Fruit fly (Drosophila melanogaster) whole organism, larva: ENCODE results near the gene CG17192.

ENCODE experiments used
- noc ChIP-seq: fragments of 200-800 bp; sonication (Bioruptor generic); optimal IDR thresholded peaks from 3 replicates; lab custom pipeline; 2019; ENCODE audit warnings: missing biosample characterization, mild to moderate bottlenecking, missing genetic modification characterization, moderate library complexity

The CG17192 gene

DNA sequence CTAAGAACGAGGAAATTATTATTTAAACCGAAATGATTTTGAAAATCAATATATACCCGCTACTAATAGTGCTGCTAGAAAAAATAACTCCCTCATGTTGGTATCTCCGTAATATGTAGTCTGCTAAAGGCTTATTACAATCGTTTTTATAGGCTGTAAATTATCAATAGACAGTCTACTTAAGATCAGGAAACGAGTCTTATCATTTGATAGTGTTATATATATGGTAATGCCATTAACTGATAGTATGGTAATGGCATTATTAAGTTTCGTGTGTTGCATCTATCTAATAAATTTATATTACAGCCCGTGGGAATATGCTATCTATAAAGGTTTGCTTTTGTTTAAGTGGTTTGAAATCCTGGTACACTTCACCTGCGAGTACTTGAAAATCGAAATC is at the start of gene CG17192:
Gene CG17192, minus strand, starts transcription at position 101 of the 400 bp plus-strand sequence.
- TF ChIP-seq noc (tag; lab: Kevin White, UChicago) = no peak

DNA sequence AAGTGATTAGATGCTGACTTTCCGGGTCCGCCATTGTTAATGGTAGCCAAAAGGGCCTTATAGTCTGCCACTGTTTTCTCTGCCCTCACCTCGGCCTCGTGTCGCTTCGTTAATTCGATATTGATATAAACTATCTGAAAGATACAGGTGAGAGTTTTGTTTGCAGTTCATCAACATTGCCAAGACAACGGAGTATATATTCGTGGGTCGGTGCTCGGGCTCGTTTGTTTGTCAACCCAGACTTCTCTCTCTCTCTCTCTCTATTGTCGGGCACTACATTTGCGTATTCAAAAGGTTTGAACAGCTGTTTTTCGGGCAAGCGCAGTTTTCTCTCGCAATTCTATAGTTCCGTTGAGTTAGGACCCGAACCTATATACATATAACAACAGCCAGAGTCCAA is 49.3 kb upstream of the CG17192 start:
- TF ChIP-seq noc (tag; lab: Kevin White, UChicago) = no peak

DNA sequence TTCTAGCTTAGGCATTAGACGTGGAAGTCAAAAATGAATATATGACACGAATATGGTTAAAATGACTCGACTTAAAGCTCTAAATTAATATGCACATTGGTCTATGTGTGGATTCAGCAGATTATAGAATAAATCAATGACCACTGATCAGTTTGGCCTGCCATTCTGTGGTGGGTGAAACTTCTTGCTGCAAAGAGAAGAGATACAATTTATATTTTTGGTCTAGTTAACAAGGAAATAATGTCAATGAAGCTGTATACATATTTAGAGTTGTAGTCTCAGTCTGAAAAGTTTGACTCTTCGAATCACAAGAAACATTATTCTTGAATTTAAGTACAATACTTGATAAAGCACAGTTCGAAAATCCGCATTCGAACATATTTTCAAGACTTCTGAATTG is 47.0 kb upstream of the CG17192 start, which contains the start of gene CG43935:
Gene CG43935, plus strand, starts transcription at position 301 of the 400 bp plus-strand sequence.
- TF ChIP-seq noc (tag; lab: Kevin White, UChicago) = no peak

DNA sequence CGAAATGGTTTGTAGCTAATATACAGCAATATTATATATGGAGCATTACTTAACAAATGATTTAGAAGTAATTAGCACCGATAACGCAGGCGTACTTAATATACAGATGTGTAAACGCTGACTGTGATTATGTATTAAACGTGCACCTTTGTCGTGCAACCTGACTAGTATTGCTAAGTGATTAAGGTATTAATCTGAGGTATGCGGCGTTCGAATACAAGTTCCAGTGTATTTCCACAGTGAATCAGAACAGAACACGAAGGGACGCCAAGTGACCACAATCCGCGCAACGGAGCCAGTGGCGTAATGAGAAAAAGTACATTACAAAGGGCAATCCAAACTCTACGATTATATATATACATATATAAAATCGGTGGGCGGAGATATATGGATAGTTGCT is 46.0 kb upstream of the CG17192 start, which contains the start of gene Nep5:
Gene Nep5, minus strand, starts transcription at position 101 of the 400 bp plus-strand sequence.
- TF ChIP-seq noc (tag; lab: Kevin White, UChicago) = no peak

DNA sequence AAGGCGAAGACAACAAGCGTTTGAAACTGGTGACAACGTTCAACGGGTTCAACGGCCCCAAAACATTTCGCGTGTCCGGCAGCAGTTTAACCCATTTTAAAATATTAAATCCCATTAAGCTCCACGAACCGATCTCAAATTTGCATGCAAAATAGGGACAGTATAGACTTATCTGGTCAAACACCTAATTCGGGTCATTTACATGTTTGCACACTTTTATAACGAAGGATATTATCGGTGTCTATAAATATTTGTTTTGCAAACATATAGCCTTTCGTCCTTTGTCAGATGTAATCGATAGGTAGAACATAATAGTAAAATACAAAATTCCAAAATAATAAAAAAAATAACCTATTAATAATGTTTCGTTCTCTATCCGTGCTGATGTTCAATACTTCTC is 43.8 kb upstream of the CG17192 start, which contains the start of gene CG34292:
Gene CG34292, plus strand, starts transcription at position 301 of the 400 bp plus-strand sequence.
- no peak for TF ChIP-seq noc (tag; lab: Kevin White, UChicago)

DNA sequence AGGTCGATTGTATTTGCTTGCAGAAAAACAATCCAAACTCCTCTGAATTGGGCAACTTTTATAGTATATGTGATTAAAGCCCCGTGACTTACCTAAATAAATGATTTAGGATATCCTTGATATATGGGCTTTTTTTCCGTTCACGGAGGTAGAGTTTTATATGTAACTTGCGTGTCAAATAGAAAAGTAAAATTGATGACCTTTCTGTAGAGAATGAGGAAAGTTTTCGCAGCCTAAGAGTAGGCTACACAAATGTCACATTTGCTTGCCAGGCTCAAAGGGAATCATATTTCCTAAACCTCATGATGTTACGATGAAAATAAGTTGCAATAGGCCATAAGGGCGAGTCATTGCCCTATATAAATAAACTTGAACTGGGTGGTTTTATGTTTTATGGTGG is 38.1 kb upstream of the CG17192 start:
- no peak for TF ChIP-seq noc (tag; lab: Kevin White, UChicago)

DNA sequence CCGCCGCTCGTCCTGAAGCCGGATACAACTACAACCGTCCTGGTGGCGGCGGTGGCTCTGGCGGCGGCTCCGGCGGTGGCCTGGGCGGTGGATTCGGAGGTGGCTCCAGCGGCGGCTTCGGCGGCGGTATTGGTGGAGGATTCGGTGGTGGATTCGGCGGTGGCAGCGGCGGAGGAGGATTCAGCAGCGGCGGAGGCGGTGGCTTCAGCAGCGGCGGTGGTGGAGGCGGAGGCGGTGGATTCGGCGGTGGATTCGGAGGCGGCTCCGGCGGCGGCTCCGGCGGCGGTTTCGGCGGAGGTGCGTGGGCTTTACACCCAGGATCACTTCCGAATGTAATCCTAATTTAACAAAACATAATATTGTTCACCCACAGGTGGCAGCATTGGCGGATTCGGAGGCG is 31.5 kb upstream of the CG17192 start:
- no peak for TF ChIP-seq noc (tag; lab: Kevin White, UChicago)

DNA sequence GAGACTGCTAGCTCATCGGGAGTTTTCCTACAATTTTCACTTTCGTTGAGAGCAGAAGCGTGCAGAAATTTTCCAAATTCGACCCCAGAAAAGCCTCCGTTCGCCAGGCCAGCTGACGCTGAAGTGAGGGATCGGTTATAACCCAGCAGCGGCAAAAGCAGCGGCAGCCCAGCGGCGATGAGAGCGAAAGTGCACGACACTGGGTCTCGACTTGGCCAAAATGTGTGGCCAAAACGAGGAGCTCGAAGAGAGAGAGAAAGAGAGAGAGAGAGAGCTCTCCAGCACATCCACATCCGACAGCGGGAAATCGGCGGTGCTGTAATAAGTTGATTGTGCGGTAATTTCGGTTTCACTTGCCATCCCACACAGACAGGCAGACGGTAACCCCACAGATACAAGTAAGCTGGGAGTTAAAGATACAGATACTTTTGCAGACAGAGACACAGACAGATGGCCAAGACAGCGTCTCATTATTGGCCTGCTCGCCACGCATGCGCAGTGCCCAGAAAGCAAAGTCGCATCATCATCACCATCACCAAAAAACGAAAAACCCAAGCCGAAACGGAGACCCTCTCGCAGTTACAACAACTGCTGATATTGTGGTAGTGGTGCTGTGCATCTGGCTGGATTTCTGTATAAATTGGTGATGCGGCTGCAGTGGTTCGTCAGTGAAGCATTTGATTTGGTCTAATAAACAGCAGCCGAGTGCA is 30.6 kb upstream of the CG17192 start, which contains the start of gene TwdlT:
Gene TwdlT, plus strand, starts transcription at position 660 of the 710 bp plus-strand sequence.
- no peak for TF ChIP-seq noc (tag; lab: Kevin White, UChicago)

DNA sequence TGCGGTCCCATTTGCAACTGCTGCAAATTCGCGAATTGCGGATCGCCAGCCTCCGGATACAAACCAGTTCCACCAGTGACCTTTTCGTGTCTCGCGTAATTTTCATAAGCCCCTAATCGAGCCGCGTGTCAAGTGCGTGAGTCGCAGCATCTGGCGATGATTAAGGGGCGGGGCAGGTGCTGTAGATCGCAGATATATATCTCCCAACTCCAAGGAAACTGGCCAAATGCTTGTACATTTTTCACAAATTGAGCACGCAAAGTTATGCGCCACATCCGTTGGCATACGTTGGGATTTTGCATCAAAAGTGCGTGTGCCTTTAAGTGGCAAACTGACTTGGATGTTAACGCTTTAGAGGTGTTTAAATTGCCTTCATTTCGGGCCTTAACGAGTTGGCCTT is 22.0 kb upstream of the CG17192 start:
- TF ChIP-seq noc (tag; lab: Kevin White, UChicago) = no peak

DNA sequence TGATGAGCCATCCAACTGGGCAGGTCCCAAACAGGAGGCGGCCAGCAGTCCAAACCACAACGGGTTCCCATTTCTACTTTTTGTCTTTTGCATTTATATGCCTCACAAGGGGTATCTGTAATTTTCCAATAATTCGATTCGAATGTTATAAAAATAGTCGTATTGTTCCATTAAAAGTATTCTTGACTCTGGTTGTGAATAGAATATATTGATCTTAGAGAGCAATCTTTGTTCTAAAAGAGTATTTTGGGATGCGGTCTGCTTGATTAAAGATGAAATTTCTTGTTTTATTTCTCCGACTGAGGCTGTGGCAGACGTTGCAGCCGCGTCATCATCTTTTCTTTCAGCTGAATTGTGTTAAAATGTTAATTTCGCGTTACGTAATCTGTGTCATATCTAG is 15.8 kb upstream of the CG17192 start:
- no peak for TF ChIP-seq noc (tag; lab: Kevin White, UChicago)

DNA sequence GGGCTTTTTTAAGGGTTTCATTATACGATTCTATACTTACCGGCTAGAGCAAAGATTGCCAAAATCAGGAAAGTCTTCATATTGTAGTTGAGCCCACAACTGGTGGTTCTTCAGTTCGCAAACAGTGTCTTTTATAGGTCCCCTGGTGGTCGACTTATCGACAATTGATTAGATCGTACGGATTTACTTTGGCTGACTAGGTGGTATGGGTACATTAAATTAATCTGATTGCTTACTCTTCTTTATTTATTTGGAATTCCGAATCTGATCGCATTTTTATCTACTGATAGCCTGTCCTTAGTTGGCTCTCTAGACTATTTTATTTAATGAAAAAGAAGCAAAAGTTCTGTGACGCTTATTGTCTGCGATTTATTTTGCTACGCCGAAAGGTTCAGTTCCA is 7.9 kb upstream of the CG17192 start, which contains the start of gene CG6271:
Gene CG6271, minus strand, starts transcription at position 101 of the 400 bp plus-strand sequence.
- TF ChIP-seq noc (tag; lab: Kevin White, UChicago) = no peak

DNA sequence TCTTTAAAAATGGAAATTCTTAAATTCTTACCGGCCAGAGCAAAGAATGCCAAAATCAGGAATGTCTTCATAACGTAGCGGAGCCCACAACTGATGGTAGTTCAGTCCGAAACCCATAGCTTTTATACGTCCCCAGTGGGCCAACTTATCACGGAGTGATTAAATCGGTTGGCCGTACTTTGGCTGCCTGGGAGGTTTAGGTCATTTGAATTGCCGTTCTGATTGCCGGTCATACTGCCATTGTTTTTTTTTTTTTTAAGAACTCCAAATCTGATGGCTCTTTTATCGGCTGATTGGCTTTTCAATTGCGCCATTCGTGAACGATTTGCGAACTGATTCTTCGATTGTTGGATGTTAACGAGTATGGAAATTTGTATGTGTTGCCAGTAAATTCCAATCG is 5.0 kb upstream of the CG17192 start, which contains the start of gene CG6277:
Gene CG6277, minus strand, starts transcription at position 101 of the 400 bp plus-strand sequence.
- no peak for TF ChIP-seq noc (tag; lab: Kevin White, UChicago)

DNA sequence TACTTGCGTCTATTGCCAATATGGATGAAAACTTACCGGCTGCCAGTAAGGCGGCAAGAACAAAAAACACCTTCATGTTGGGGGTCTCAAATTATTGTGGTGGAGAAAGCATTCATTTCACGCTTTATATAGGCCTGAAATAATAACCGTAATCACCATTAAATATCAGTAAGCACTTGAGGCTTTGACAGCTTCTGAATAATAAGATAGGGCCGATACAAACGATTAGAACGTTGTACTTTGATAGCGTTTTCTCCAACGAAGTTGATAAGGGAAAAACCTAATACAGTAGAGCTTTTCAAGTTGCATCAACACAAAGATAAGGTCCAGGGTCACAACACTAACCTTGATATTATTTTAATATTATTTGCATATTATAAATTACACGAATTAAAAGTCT is 3.2 kb upstream of the CG17192 start, which contains the start of gene CG6283:
Gene CG6283, minus strand, starts transcription at position 101 of the 400 bp plus-strand sequence.
- TF ChIP-seq noc (tag; lab: Kevin White, UChicago) = no peak

DNA sequence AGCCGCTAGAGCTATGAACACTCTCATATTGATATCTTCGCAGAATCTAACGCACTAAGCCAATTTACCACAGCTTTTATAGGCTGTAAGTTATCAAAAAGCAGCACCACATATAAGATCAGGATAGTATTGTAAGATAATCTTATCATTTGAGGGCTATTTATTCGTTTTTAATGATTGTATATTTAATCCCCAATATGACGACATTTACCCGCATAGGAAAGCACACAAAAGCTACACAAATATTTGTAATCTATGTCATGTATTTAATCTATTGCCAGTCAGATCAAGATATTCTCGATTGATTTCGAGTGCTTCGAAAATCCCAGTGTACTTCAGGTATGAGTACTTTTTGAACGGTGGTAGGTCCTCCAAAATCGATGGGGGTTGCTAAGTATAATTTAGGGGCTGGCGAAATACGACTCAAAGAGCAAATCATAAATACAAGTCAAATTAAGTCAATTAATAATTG is 1.6 kb upstream of the CG17192 start, which contains the start of gene CG17191:
Gene CG17191, minus strand, starts transcription at position 51 of the 472 bp plus-strand sequence.
- peak; percentile 72 for TF ChIP-seq noc (tag; lab: Kevin White, UChicago)

DNA sequence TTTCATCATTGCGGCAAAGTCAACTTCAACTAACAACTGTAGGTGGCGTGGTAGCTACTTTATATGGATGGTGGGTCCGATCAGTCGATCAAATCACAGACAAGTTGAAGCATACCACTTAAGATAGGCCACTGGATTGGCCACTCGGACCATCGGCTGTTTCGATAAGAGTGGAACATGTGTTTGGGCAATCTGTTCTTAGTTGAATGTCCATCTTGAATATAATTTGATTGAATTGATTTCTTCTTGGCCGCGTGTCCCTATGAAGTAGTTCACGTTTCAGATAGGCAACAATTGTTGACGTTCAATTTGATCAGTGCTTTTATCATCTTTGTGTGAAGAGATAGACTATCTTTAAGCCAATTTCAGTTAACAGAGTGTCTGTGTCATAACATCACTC is 11.1 kb downstream of the CG17192 start, which contains the start of gene CG6295:
Gene CG6295, minus strand, starts transcription at position 34 of the 400 bp plus-strand sequence.
- TF ChIP-seq noc (tag; lab: Kevin White, UChicago) = no peak

DNA sequence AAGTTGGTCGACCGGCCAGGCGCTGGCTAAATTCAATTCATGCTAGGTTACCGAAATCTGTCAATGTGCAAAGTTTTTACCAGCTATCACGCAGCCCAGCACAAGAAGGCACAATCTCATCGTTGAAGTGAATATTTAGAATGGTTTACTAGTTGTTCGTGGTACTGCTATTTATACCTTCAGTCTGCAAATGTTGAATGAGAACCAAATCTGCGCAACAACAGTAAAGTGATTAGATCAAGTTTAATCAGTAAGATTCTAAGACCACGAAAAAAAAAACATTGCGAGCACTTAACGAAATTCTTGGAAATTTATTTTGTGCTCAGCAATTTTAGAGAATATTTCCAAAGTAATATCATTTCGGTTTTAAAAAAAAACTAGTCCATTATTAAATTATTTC is 12.7 kb downstream of the CG17192 start, which contains the start of gene CG6296:
Gene CG6296, minus strand, starts transcription at position 132 of the 400 bp plus-strand sequence.
- no peak for TF ChIP-seq noc (tag; lab: Kevin White, UChicago)
